Worm (Caenorhabditis elegans): ENCODE measurements around the gene lys-4.
A peak's percentile ranks its signal among the peaks of the same experiment; 100 is the strongest.

lys-4 gene

DNA sequence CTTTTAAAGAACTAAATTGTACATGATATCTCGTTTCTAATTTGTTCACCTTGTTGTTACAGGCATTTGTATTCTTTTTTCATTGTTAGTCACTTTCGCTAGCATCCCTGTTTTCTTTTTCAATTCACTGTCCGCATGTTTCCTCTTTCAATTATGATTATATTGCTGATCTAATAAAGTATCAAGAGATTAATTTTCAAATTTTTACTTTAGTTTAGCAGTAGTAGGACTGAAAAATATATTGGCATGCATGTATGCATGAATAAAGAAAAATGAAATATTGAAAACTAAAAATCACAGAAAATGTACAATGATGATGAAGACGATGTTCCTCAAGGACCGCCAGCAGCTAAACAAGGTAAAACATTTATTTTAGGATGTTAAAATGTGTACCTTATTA lies 15.0 kb upstream of the lys-4 start, which contains the start of gene rbm-17:
rbm-17 (plus strand) TSS at position 301 of the 400 bp plus-strand sequence.
- TF ChIP-seq unc-30 (tag; optimal IDR thresholded peaks at IDR 0.05), result no peak
- no peak for TF ChIP-seq nhr-28 (tag; optimal IDR thresholded peaks at IDR 0.05)
- no peak for TF ChIP-seq fos-1 (tag; optimal IDR thresholded peaks at IDR 0.05)
- TF ChIP-seq elt-2 (tag; optimal IDR thresholded peaks at IDR 0.05), result peak; percentile 9
- peak; percentile 14 for TF ChIP-seq nhr-71 (tag; optimal IDR thresholded peaks at IDR 0.05)

DNA sequence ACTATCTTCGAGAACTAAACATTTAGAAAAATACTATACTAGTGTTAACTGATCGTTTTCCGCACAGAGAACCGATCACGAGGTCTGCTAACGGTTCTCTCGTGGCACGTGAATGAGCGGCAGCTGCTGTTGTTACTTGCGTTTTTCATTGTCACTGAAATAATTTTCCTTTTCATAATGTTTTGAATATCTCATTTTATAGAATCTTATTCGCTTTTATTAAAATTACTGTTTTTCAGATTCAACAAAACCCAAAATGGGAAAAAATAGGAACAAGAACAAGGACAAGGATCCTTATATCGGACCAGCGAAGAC lies 13.4 kb upstream of the lys-4 start, which contains the start of gene F58B3.6:
F58B3.6 (plus strand) TSS at position 240 of the 315 bp plus-strand sequence.
- TF ChIP-seq mep-1 (tag; optimal IDR thresholded peaks at IDR 0.05), result peak; percentile 73
- no peak for TF ChIP-seq nhr-28 (tag; optimal IDR thresholded peaks at IDR 0.05)
- TF ChIP-seq pqm-1 (tag; optimal IDR thresholded peaks at IDR 0.05), result no peak
- TF ChIP-seq rnt-1 (tag; optimal IDR thresholded peaks at IDR 0.05), result peak; percentile 53
- TF ChIP-seq vab-15 (tag; optimal IDR thresholded peaks at IDR 0.05), result no peak
- no peak for TF ChIP-seq ceh-90 (tag; optimal IDR thresholded peaks at IDR 0.05)
- TF ChIP-seq ceh-63 (GFP tag; optimal IDR thresholded peaks at IDR 0.05), result no peak
- no peak for TF ChIP-seq ceh-88 (GFP tag; IDR thresholded peaks at IDR 0.05)
- no peak for TF ChIP-seq aly-2 (tag; optimal IDR thresholded peaks at IDR 0.05)
- no peak for TF ChIP-seq ceh-8 (GFP tag; optimal IDR thresholded peaks at IDR 0.05)
- TF ChIP-seq swsn-7 (tag; optimal IDR thresholded peaks at IDR 0.05), result peak; percentile 6
- no peak for TF ChIP-seq C34B4.2 (tag; optimal IDR thresholded peaks at IDR 0.05)
- TF ChIP-seq C16A3.4 (tag; optimal IDR thresholded peaks at IDR 0.05), result peak; percentile 53
- TF ChIP-seq sptf-1 (tag; optimal IDR thresholded peaks at IDR 0.05), result no peak
- TF ChIP-seq grh-1 (GFP tag; IDR thresholded peaks at IDR 0.05), result no peak
- no peak for TF ChIP-seq egl-27 (tag; optimal IDR thresholded peaks at IDR 0.05)
- TF ChIP-seq unc-62 (GFP tag; optimal IDR thresholded peaks at IDR 0.05), result no peak
- TF ChIP-seq nhr-12 (tag; optimal IDR thresholded peaks at IDR 0.05), result no peak
- TF ChIP-seq unc-98 (GFP tag; IDR thresholded peaks at IDR 0.05), result no peak
- no peak for TF ChIP-seq ets-5 (GFP tag; IDR thresholded peaks at IDR 0.05)
- no peak for TF ChIP-seq alr-1 (tag; optimal IDR thresholded peaks at IDR 0.05; ENCODE audit: borderline replicate concordance)
- no peak for TF ChIP-seq F16B12.6 (tag; optimal IDR thresholded peaks at IDR 0.05)
- TF ChIP-seq ceh-82 (tag; optimal IDR thresholded peaks at IDR 0.05), result no peak
- no peak for TF ChIP-seq lin-15B (tag; optimal IDR thresholded peaks at IDR 0.05)
- TF ChIP-seq nhr-19 (GFP tag; conservative IDR thresholded peaks at IDR 0.05), result peak; percentile 77
- TF ChIP-seq mdl-1 (tag; optimal IDR thresholded peaks at IDR 0.05), result peak in 1 of 2 experiments; percentile 91
- TF ChIP-seq ztf-4 (tag; optimal IDR thresholded peaks at IDR 0.05), result peak; percentile 66
- no peak for TF ChIP-seq hlh-4 (tag; optimal IDR thresholded peaks at IDR 0.05)
- no peak for TF ChIP-seq elt-2 (tag; optimal IDR thresholded peaks at IDR 0.05)
- TF ChIP-seq nhr-11 (tag; optimal IDR thresholded peaks at IDR 0.05), result no peak
- TF ChIP-seq irx-1 (tag; optimal IDR thresholded peaks at IDR 0.05), result no peak
- no peak for TF ChIP-seq fos-1 (tag; optimal IDR thresholded peaks at IDR 0.05)
- no peak for TF ChIP-seq ces-1 (GFP tag; optimal IDR thresholded peaks at IDR 0.05)
- no peak for TF ChIP-seq nhr-47 (tag; optimal IDR thresholded peaks at IDR 0.05)
- TF ChIP-seq snu-23 (GFP tag; optimal IDR thresholded peaks at IDR 0.05), result peak; percentile 84
- TF ChIP-seq C04F5.9 (tag; optimal IDR thresholded peaks at IDR 0.05), result no peak
- no peak for TF ChIP-seq dsc-1 (tag; optimal IDR thresholded peaks at IDR 0.05)
- peak in 2 of 3 experiments; percentile 15 to 45 for TF ChIP-seq dpl-1 (GFP tag; optimal IDR thresholded peaks at IDR 0.05)
- no peak for TF ChIP-seq pag-3 (tag; optimal IDR thresholded peaks at IDR 0.05; ENCODE audit: borderline replicate concordance, insufficient read depth)
- no peak for TF ChIP-seq zag-1 (tag; optimal IDR thresholded peaks at IDR 0.05)
- TF ChIP-seq hlh-17 (GFP tag; optimal IDR thresholded peaks at IDR 0.05; ENCODE audit: borderline replicate concordance), result no peak
- TF ChIP-seq fkh-4 (tag; optimal IDR thresholded peaks at IDR 0.05; ENCODE audit: borderline replicate concordance), result no peak
- TF ChIP-seq unc-130 (tag; optimal IDR thresholded peaks at IDR 0.05), result peak; percentile 54
- peak; percentile 16 for TF ChIP-seq tbx-2 (tag; optimal IDR thresholded peaks at IDR 0.05)
- TF ChIP-seq isw-1 (GFP tag; IDR thresholded peaks at IDR 0.05), result no peak
- TF ChIP-seq sup-37 (GFP tag; optimal IDR thresholded peaks at IDR 0.05), result no peak
- TF ChIP-seq ama-1 (optimal IDR thresholded peaks at IDR 0.05), result no peak
- TF ChIP-seq lin-14 (GFP tag; optimal IDR thresholded peaks at IDR 0.05), result peak; percentile 70
- TF ChIP-seq snpc-4 (tag; optimal IDR thresholded peaks at IDR 0.05), result no peak
- TF ChIP-seq nhr-20 (tag; optimal IDR thresholded peaks at IDR 0.05), result peak; percentile 89

Measured in whole organism, L1 larva.